Worm (Caenorhabditis elegans) whole organism, L2 larva: ENCODE measurements around the gene M163.21.

Experiments used
- C34F6.9 ChIP-seq: fragments of 150-350 bp; optimal IDR thresholded peaks from 2 replicates; lab custom pipeline; 2014; ENCODE audit warnings: missing biosample characterization, missing genetic modification characterization
- F13H6.1 ChIP-seq: sonication (generic microtip); optimal IDR thresholded peaks from 2 replicates; lab custom pipeline; 2016; ENCODE audit warnings: missing genetic modification characterization, missing compliant biosample characterization
- R02D3.7 ChIP-seq: fragments of 150-350 bp; optimal IDR thresholded peaks from 2 replicates; lab custom pipeline; 2014; ENCODE audit warnings: missing biosample characterization, missing genetic modification characterization
- Y55F3AM.14 ChIP-seq: fragments of 200-800 bp; sonication (Bioruptor generic); optimal IDR thresholded peaks from 2 replicates; lab custom pipeline; 2018; ENCODE audit warnings: mild to moderate bottlenecking, missing genetic modification characterization, missing compliant biosample characterization
- ZK546.5 ChIP-seq: sonication (generic microtip); optimal IDR thresholded peaks from 2 replicates; lab custom pipeline; 2017; ENCODE audit warnings: missing biosample characterization, missing genetic modification characterization
- alr-1 ChIP-seq: fragments of 150-350 bp; optimal IDR thresholded peaks from 2 replicates; lab custom pipeline; 2014; ENCODE audit warnings: missing biosample characterization, missing genetic modification characterization
- aly-2 ChIP-seq: fragments of 150-350 bp; optimal IDR thresholded peaks from 2 replicates; lab custom pipeline; 2014; ENCODE audit warnings: missing biosample characterization, missing genetic modification characterization
- ama-1 ChIP-seq: fragments of 150-350 bp; optimal IDR thresholded peaks from 2 replicates; lab custom pipeline; 2018; ENCODE audit warnings: inconsistent platforms
- blmp-1 ChIP-seq: sonication (generic microtip); optimal IDR thresholded peaks from 2 replicates; lab custom pipeline; 2017; ENCODE audit warnings: missing genetic modification characterization, mild to moderate bottlenecking, missing compliant biosample characterization, antibody characterized with exemption, moderate library complexity; ENCODE audit not compliant: insufficient read depth
- ceh-16 ChIP-seq: fragments of 150-350 bp; optimal IDR thresholded peaks from 2 replicates; lab custom pipeline; 2014; ENCODE audit warnings: missing biosample characterization, missing genetic modification characterization
- ceh-82 ChIP-seq: fragments of 150-350 bp; optimal IDR thresholded peaks from 2 replicates; lab custom pipeline; 2014; ENCODE audit warnings: missing biosample characterization, missing genetic modification characterization
- crh-2 ChIP-seq: sonication (generic microtip); optimal IDR thresholded peaks from 2 replicates; lab custom pipeline; 2017; ENCODE audit warnings: missing biosample characterization, missing genetic modification characterization
- dmd-4 ChIP-seq: sonication (generic microtip); optimal IDR thresholded peaks from 2 replicates; lab custom pipeline; 2017; ENCODE audit warnings: missing biosample characterization, missing genetic modification characterization
- egl-27 ChIP-seq: sonication (generic microtip); optimal IDR thresholded peaks from 3 replicates; lab custom pipeline; 2017; ENCODE audit warnings: missing biosample characterization, missing genetic modification reagents, missing genetic modification characterization
- elt-1 ChIP-seq: fragments of 150-350 bp; optimal IDR thresholded peaks from 2 replicates; lab custom pipeline; 2014; ENCODE audit warnings: missing biosample characterization, missing genetic modification characterization
- fos-1 ChIP-seq: fragments of 150-350 bp; optimal IDR thresholded peaks from 2 replicates; lab custom pipeline; 2014; ENCODE audit warnings: missing biosample characterization, missing genetic modification characterization
- gmeb-1 ChIP-seq: fragments of 150-350 bp; optimal IDR thresholded peaks from 2 replicates; lab custom pipeline; 2014; ENCODE audit warnings: missing biosample characterization, missing genetic modification characterization
- lin-11 ChIP-seq: fragments of 150-350 bp; sonication (generic microtip); optimal IDR thresholded peaks from 2 replicates; lab custom pipeline; 2014; ENCODE audit warnings: missing biosample characterization, missing genetic modification characterization, inconsistent platforms, mixed read lengths
- lin-13 ChIP-seq: fragments of 150-350 bp; optimal IDR thresholded peaks from 2 replicates; lab custom pipeline; 2014; ENCODE audit warnings: missing biosample characterization, missing genetic modification reagents, missing genetic modification characterization
- lin-39 ChIP-seq: fragments of 150-350 bp; optimal IDR thresholded peaks from 2 replicates; lab custom pipeline; 2014; ENCODE audit warnings: missing biosample characterization, missing genetic modification reagents, missing genetic modification characterization
- lsy-2 ChIP-seq, 2 experiments: fragments of 150-350 bp in 1 of 2; sonication (generic microtip) in 1 of 2; optimal IDR thresholded peaks; 2 replicates each; lab custom pipeline; 2014 to 2017; ENCODE audit warnings: missing biosample characterization in 2 of 2, missing genetic modification characterization in 2 of 2
- mbf-1 ChIP-seq: sonication (generic microtip); optimal IDR thresholded peaks from 2 replicates; lab custom pipeline; 2017; ENCODE audit warnings: missing biosample characterization, missing genetic modification characterization
- nhr-11 ChIP-seq: fragments of 150-350 bp; optimal IDR thresholded peaks from 2 replicates; lab custom pipeline; 2014; ENCODE audit warnings: missing biosample characterization, missing genetic modification characterization
- nhr-12 ChIP-seq: fragments of 150-350 bp; optimal IDR thresholded peaks from 2 replicates; lab custom pipeline; 2014; ENCODE audit warnings: missing biosample characterization, missing genetic modification characterization
- nhr-129 ChIP-seq: fragments of 150-350 bp; optimal IDR thresholded peaks from 2 replicates; lab custom pipeline; 2014; ENCODE audit warnings: missing biosample characterization, missing genetic modification characterization
- nhr-21 ChIP-seq: fragments of 150-350 bp; optimal IDR thresholded peaks from 2 replicates; lab custom pipeline; 2014; ENCODE audit warnings: missing biosample characterization, missing genetic modification characterization
- nhr-23 ChIP-seq: fragments of 150-350 bp; optimal IDR thresholded peaks from 2 replicates; lab custom pipeline; 2014; ENCODE audit warnings: missing biosample characterization, missing genetic modification reagents, missing genetic modification characterization
- nhr-237 ChIP-seq: fragments of 150-350 bp; optimal IDR thresholded peaks from 2 replicates; lab custom pipeline; 2014; ENCODE audit warnings: missing biosample characterization, missing genetic modification characterization
- nhr-25 ChIP-seq: fragments of 150-350 bp; sonication (generic microtip); optimal IDR thresholded peaks from 3 replicates; lab custom pipeline; 2014; ENCODE audit warnings: missing biosample characterization, missing genetic modification characterization
- nhr-6 ChIP-seq: fragments of 150-350 bp; optimal IDR thresholded peaks from 2 replicates; lab custom pipeline; 2014; ENCODE audit warnings: missing biosample characterization, missing genetic modification characterization
- peb-1 ChIP-seq: fragments of 150-350 bp; optimal IDR thresholded peaks from 2 replicates; lab custom pipeline; 2014; ENCODE audit warnings: missing biosample characterization, missing genetic modification characterization
- sem-4 ChIP-seq: fragments of 150-350 bp; optimal IDR thresholded peaks from 2 replicates; lab custom pipeline; 2014; ENCODE audit warnings: missing biosample characterization, missing genetic modification reagents, missing genetic modification characterization
- skn-1 ChIP-seq: sonication (generic microtip); optimal IDR thresholded peaks from 2 replicates; lab custom pipeline; 2017; ENCODE audit warnings: missing biosample characterization, missing genetic modification characterization
- sma-3 ChIP-seq: sonication (generic microtip); optimal IDR thresholded peaks from 2 replicates; lab custom pipeline; 2016; ENCODE audit warnings: missing genetic modification reagents, missing genetic modification characterization, missing compliant biosample characterization
- sma-9 ChIP-seq, 2 experiments: fragments of 150-350 bp in 1 of 2; sonication (generic microtip) in 1 of 2; optimal IDR thresholded peaks; 2 replicates each; lab custom pipeline; 2014 to 2016; ENCODE audit warnings: missing genetic modification characterization in 2 of 2, mild to moderate bottlenecking in 1 of 2, missing biosample characterization in 1 of 2, missing compliant biosample characterization in 1 of 2, missing genetic modification reagents in 1 of 2, moderate library complexity in 1 of 2
- snpc-4 ChIP-seq: fragments of 150-350 bp; optimal IDR thresholded peaks from 2 replicates; lab custom pipeline; 2014; ENCODE audit warnings: missing biosample characterization, missing genetic modification characterization
- unc-39 ChIP-seq: fragments of 150-350 bp; optimal IDR thresholded peaks from 2 replicates; lab custom pipeline; 2014; ENCODE audit warnings: missing biosample characterization, missing genetic modification characterization
- unc-55 ChIP-seq: fragments of 150-350 bp; sonication (generic microtip); optimal IDR thresholded peaks from 3 replicates; lab custom pipeline; 2014; ENCODE audit warnings: missing biosample characterization, missing genetic modification reagents, missing genetic modification characterization
- unc-62 ChIP-seq: fragments of 150-350 bp; optimal IDR thresholded peaks from 2 replicates; lab custom pipeline; 2014; ENCODE audit warnings: missing biosample characterization, missing genetic modification reagents, missing genetic modification characterization
- zag-1 ChIP-seq: fragments of 150-350 bp; optimal IDR thresholded peaks from 2 replicates; lab custom pipeline; 2014; ENCODE audit warnings: missing biosample characterization, missing genetic modification characterization
- ztf-1 ChIP-seq: fragments of 200-800 bp; sonication (Bioruptor generic); conservative IDR thresholded peaks from 2 replicates; pipeline ENCODE4 v1.3.6; 2022; ENCODE audit warnings: missing genetic modification characterization, missing compliant biosample characterization
- ztf-11 ChIP-seq: sonication (generic microtip); optimal IDR thresholded peaks from 2 replicates; lab custom pipeline; 2017; ENCODE audit warnings: missing biosample characterization, missing genetic modification characterization
- ztf-4 ChIP-seq: fragments of 150-350 bp; optimal IDR thresholded peaks from 2 replicates; lab custom pipeline; 2014; ENCODE audit warnings: missing biosample characterization, missing genetic modification characterization

The M163.21 gene

ce11 chrX:14496545-14496944, 29.9 kb downstream of the M163.21 start:
- TF ChIP-seq lsy-2 (tag; optimal IDR thresholded peaks at IDR 0.05; lab: Kevin White, UChicago): peak in 1 of 2 experiments; percentile 35
- no peak for TF ChIP-seq C34F6.9
- no peak for TF ChIP-seq nhr-6 (tag; lab: Kevin White, UChicago)
- TF ChIP-seq sma-9 (GFP tag; optimal IDR thresholded peaks at IDR 0.05; lab: Kevin White, UChicago): peak; percentile 49
- TF ChIP-seq sma-9 (tag; optimal IDR thresholded peaks at IDR 0.05; lab: Kevin White, UChicago): no peak
- peak; percentile 20 for TF ChIP-seq nhr-129 (tag; lab: Kevin White, UChicago)

- TF ChIP-seq sma-9 (GFP tag; optimal IDR thresholded peaks at IDR 0.05; lab: Kevin White, UChicago): peak; percentile 57
- no peak for TF ChIP-seq sma-9 (tag; optimal IDR thresholded peaks at IDR 0.05; lab: Kevin White, UChicago)
- no peak for TF ChIP-seq ztf-1 (GFP tag; lab: Robert Waterston, UW)
These were observed 33.3 kb downstream of the M163.21 start for ce11 chrX:14499830-14500409.

- no peak for TF ChIP-seq Y55F3AM.14 (GFP tag; lab: Kevin White, UChicago)
- peak; percentile 71 for TF ChIP-seq blmp-1 (tag; lab: Kevin White, UChicago)
- peak; percentile 32 for TF ChIP-seq nhr-129 (tag; lab: Kevin White, UChicago)
- TF ChIP-seq ceh-82 (tag; lab: Kevin White, UChicago): no peak
- peak; percentile 20 for TF ChIP-seq sma-3
- TF ChIP-seq ceh-16 (tag; lab: Kevin White, UChicago): peak; percentile 96
- peak; percentile 87 for TF ChIP-seq nhr-25 (tag; lab: Kevin White, UChicago)
- TF ChIP-seq fos-1: peak; percentile 62
- TF ChIP-seq lin-11 (tag; lab: Kevin White, UChicago): no peak
- TF ChIP-seq nhr-12 (tag; lab: Kevin White, UChicago): no peak
- TF ChIP-seq gmeb-1 (tag; lab: Kevin White, UChicago): peak; percentile 28
- peak; percentile 73 for TF ChIP-seq sma-9 (GFP tag; optimal IDR thresholded peaks at IDR 0.05; lab: Kevin White, UChicago)
- TF ChIP-seq sma-9 (tag; optimal IDR thresholded peaks at IDR 0.05; lab: Kevin White, UChicago): no peak
These were observed 33.9 kb downstream of the M163.21 start for ce11 chrX:14500422-14501058.

ce11 chrX:14502116-14502587, 35.5 kb downstream of the M163.21 start:
- TF ChIP-seq blmp-1 (tag; lab: Kevin White, UChicago) (peak; percentile 68), lsy-2 (tag; optimal IDR thresholded peaks at IDR 0.05; lab: Kevin White, UChicago) (peak in 1 of 2 experiments; percentile 52), sem-4 (tag; lab: Kevin White, UChicago) (no peak), ztf-11 (tag; lab: Kevin White, UChicago) (no peak), lin-11 (tag; lab: Kevin White, UChicago) (no peak), mbf-1 (no peak), elt-1 (tag; lab: Kevin White, UChicago) (no peak), unc-55 (GFP tag; lab: Kevin White, UChicago) (no peak), egl-27 (tag; lab: Kevin White, UChicago) (no peak), sma-3 (peak; percentile 78), nhr-21 (tag; lab: Kevin White, UChicago) (peak; percentile 75), nhr-129 (tag; lab: Kevin White, UChicago) (peak; percentile 81), F13H6.1 (peak; percentile 48), fos-1 (peak; percentile 58), dmd-4 (no peak), lin-39 (no peak), nhr-237 (no peak), ZK546.5 (tag; lab: Kevin White, UChicago) (no peak), zag-1 (tag; lab: Kevin White, UChicago) (no peak), nhr-6 (tag; lab: Kevin White, UChicago) (no peak), skn-1 (tag; lab: Kevin White, UChicago) (no peak), aly-2 (tag; lab: Kevin White, UChicago) (no peak), snpc-4 (no peak), nhr-25 (tag; lab: Kevin White, UChicago) (peak; percentile 84), crh-2 (tag; lab: Kevin White, UChicago) (peak; percentile 78), C34F6.9 (peak; percentile 37), alr-1 (tag; lab: Kevin White, UChicago) (no peak), ztf-4 (no peak), ama-1 (lab: Kevin White, UChicago) (peak; percentile 20), peb-1 (tag; lab: Kevin White, UChicago) (no peak), gmeb-1 (tag; lab: Kevin White, UChicago) (peak; percentile 46), R02D3.7 (tag; lab: Kevin White, UChicago) (no peak), lin-13 (GFP tag; lab: Kevin White, UChicago) (peak; percentile 56), unc-39 (tag; lab: Kevin White, UChicago) (no peak), sma-9 (GFP tag; optimal IDR thresholded peaks at IDR 0.05; lab: Kevin White, UChicago) (peak; percentile 77), sma-9 (tag; optimal IDR thresholded peaks at IDR 0.05; lab: Kevin White, UChicago) (no peak), unc-62 (GFP tag; lab: Kevin White, UChicago) (no peak), nhr-23 (tag; lab: Kevin White, UChicago) (no peak), nhr-11 (no peak), nhr-12 (tag; lab: Kevin White, UChicago) (no peak)
